Fruit fly (Drosophila melanogaster): Measurements from ENCODE around the gene CG42450.
A peak's percentile ranks its signal among the peaks of the same experiment; 100 is the strongest.

The CG42450 gene

dm6 chrX:18869489-18870132 lies 56.5 kb downstream of the CG42450 start (continued):
- peak; percentile 59; the same call in 1 of the 2 replicates for TF ChIP-seq CG11247 (GFP tag; IDR thresholded peaks at IDR 0.05)
- no peak for TF ChIP-seq tio (GFP tag; optimal IDR thresholded peaks at IDR 0.05)
- TF ChIP-seq CG12769 (tag; optimal IDR thresholded peaks at IDR 0.05): no peak
- TF ChIP-seq CG16863 (GFP tag; optimal IDR thresholded peaks at IDR 0.05): peak; percentile 27
- no peak for TF ChIP-seq CG31388 (GFP tag; optimal IDR thresholded peaks at IDR 0.05)
- TF ChIP-seq Poxn (GFP tag; IDR thresholded peaks at IDR 0.05): no peak
- TF ChIP-seq bbx (GFP tag; IDR thresholded peaks at IDR 0.05; ENCODE audit: partially characterized antibody): no peak
- TF ChIP-seq maf-S (GFP tag; optimal IDR thresholded peaks at IDR 0.05): no peak
- TF ChIP-seq Ets65A (GFP tag): no peak
- TF ChIP-seq CG6813 (GFP tag; optimal IDR thresholded peaks at IDR 0.05): peak; percentile 31
- TF ChIP-seq CG2889 (GFP tag; IDR thresholded peaks at IDR 0.05): no peak
- TF ChIP-seq odd (GFP tag; optimal IDR thresholded peaks at IDR 0.05): no peak
- peak; percentile 36 to 50 for TF ChIP-seq bsh (GFP tag; optimal IDR thresholded peaks at IDR 0.05)
- no peak for TF ChIP-seq luna (GFP tag; optimal IDR thresholded peaks at IDR 0.05)
- TF ChIP-seq Taf1 (GFP tag; IDR thresholded peaks at IDR 0.05): no peak
- peak; percentile 64; the same call in 2 of the 3 replicates for TF ChIP-seq sr (GFP tag; IDR thresholded peaks at IDR 0.05)
- TF ChIP-seq Antp (GFP tag; optimal IDR thresholded peaks at IDR 0.05): peak; percentile 41
- TF ChIP-seq CG4282 (GFP tag; optimal IDR thresholded peaks at IDR 0.05): no peak
- TF ChIP-seq C15 (GFP tag; IDR thresholded peaks at IDR 0.05): no peak
- TF ChIP-seq aop (GFP tag; IDR thresholded peaks at IDR 0.05): no peak
- TF ChIP-seq Camta (GFP tag; optimal IDR thresholded peaks at IDR 0.05): peak; percentile 42
- TF ChIP-seq Dip2 (GFP tag; IDR thresholded peaks at IDR 0.05): no peak
- TF ChIP-seq CG7271 (tag; optimal IDR thresholded peaks at IDR 0.05): no peak
- TF ChIP-seq Lpt (GFP tag; optimal IDR thresholded peaks at IDR 0.05): no peak
- TF ChIP-seq gem (tag; optimal IDR thresholded peaks at IDR 0.05): no peak
- TF ChIP-seq CG4707 (GFP tag; optimal IDR thresholded peaks at IDR 0.05): no peak
- no peak for TF ChIP-seq CG13123 (GFP tag; optimal IDR thresholded peaks at IDR 0.05)
- TF ChIP-seq CG17186 (GFP tag; optimal IDR thresholded peaks at IDR 0.05): no peak
- TF ChIP-seq al (GFP tag; IDR thresholded peaks at IDR 0.05): no peak
- TF ChIP-seq CG6689 (GFP tag; IDR thresholded peaks at IDR 0.05): peak; percentile 57
- 0 out of 3 replicates have a peak, but pooled peaks have one; percentile 41 for TF ChIP-seq otp (GFP tag; IDR thresholded peaks at IDR 0.05)
- no peak for TF ChIP-seq Lhr (GFP tag; optimal IDR thresholded peaks at IDR 0.05)
- no peak for TF ChIP-seq CG1529 (GFP tag; optimal IDR thresholded peaks at IDR 0.05)
- no peak for TF ChIP-seq Tbp (GFP tag; optimal IDR thresholded peaks at IDR 0.05)
- TF ChIP-seq Neu2 (GFP tag; optimal IDR thresholded peaks at IDR 0.05; ENCODE audit: borderline replicate concordance): no peak
- peak in 1 of 2 experiments; percentile 35 for TF ChIP-seq Eip74EF (GFP tag; optimal IDR thresholded peaks at IDR 0.05)
- no peak for TF ChIP-seq CG15514 (GFP tag; optimal IDR thresholded peaks at IDR 0.05)
- no peak for TF ChIP-seq CG10431 (GFP tag; optimal IDR thresholded peaks at IDR 0.05)
- peak; percentile 95 for TF ChIP-seq CG11696 (GFP tag; IDR thresholded peaks at IDR 0.05)
- no peak for TF ChIP-seq CG17612 (GFP tag; IDR thresholded peaks at IDR 0.05)
- TF ChIP-seq gce (GFP tag; IDR thresholded peaks at IDR 0.05): no peak; the same call in 2 of the 3 replicates
- TF ChIP-seq CG2875 (GFP tag; optimal IDR thresholded peaks at IDR 0.05): no peak
- no peak for TF ChIP-seq CG10462 (GFP tag; optimal IDR thresholded peaks at IDR 0.05)
- TF ChIP-seq CG7556 (GFP tag; optimal IDR thresholded peaks at IDR 0.05): peak; percentile 41
- no peak for TF ChIP-seq cato (GFP tag; optimal IDR thresholded peaks at IDR 0.05; ENCODE audit: borderline replicate concordance)
- TF ChIP-seq Nf-YA (GFP tag; IDR thresholded peaks at IDR 0.05): 0 out of 2 replicates have a peak, but pooled peaks have one; percentile 35
- 0 out of 2 replicates have a peak, but pooled peaks have one; percentile 28 for TF ChIP-seq ssp (GFP tag; IDR thresholded peaks at IDR 0.05)
- TF ChIP-seq CG10147 (GFP tag; optimal IDR thresholded peaks at IDR 0.05): peak; percentile 22
- TF ChIP-seq CG6254 (GFP tag; optimal IDR thresholded peaks at IDR 0.05): no peak
- TF ChIP-seq trh (GFP tag; optimal IDR thresholded peaks at IDR 0.05): no peak
